Worm (Caenorhabditis elegans): ENCODE measurements around the gene nhr-147.

DNA sequence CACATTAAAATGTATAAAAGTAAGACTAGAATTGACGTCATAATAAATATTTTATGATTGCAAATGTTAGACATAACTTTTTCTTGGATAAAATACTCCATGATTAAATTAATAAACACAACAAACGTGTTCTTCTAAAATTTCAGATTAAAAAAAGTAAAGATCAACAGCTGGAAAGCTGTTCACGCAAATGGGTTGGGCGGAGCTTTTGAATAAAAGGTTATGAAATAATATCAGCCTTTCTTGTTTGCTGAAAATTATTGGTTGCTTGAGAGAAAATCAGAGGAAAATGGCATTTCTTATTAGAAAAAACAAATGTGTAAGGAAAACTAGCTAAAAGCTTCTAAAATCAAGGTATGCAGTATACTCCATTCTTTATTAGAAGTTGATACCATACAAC lies 42.2 kb downstream of the nhr-147 start, which contains the start of gene C02H6.3:
- no peak for TF ChIP-seq tbx-2 (tag; optimal IDR thresholded peaks at IDR 0.05)
- no peak for TF ChIP-seq snpc-4 (tag; optimal IDR thresholded peaks at IDR 0.05)
- no peak for TF ChIP-seq ceh-88 (GFP tag; IDR thresholded peaks at IDR 0.05)
- no peak for TF ChIP-seq ets-5 (GFP tag; IDR thresholded peaks at IDR 0.05)
- TF ChIP-seq nhr-237 (tag; optimal IDR thresholded peaks at IDR 0.05) = no peak
- no peak for TF ChIP-seq ces-1 (GFP tag; optimal IDR thresholded peaks at IDR 0.05)
- TF ChIP-seq sox-4 (tag; optimal IDR thresholded peaks at IDR 0.05) = no peak
- no peak for TF ChIP-seq efl-1 (optimal IDR thresholded peaks at IDR 0.05)
- no peak for TF ChIP-seq efl-1 (GFP tag; optimal IDR thresholded peaks at IDR 0.05 in 1 of 2)
- no peak for TF ChIP-seq jun-1 (tag; optimal IDR thresholded peaks at IDR 0.05)
- TF ChIP-seq lin-35 (GFP tag; optimal IDR thresholded peaks at IDR 0.05) = no peak
- TF ChIP-seq pqm-1 (tag; optimal IDR thresholded peaks at IDR 0.05) = no peak
- TF ChIP-seq alr-1 (tag; optimal IDR thresholded peaks at IDR 0.05; ENCODE audit: borderline replicate concordance) = no peak
- no peak for TF ChIP-seq zag-1 (tag; optimal IDR thresholded peaks at IDR 0.05)
